Worm (Caenorhabditis elegans) whole organism, dauer: ENCODE measurements around the gene mrpl-22.

Experiments used
- unc-62 ChIP-seq: sonication (generic microtip); optimal IDR thresholded peaks from 2 replicates; lab custom pipeline; 2017; ENCODE audit warnings: missing biosample characterization, missing genetic modification reagents, missing genetic modification characterization

mrpl-22 gene

DNA sequence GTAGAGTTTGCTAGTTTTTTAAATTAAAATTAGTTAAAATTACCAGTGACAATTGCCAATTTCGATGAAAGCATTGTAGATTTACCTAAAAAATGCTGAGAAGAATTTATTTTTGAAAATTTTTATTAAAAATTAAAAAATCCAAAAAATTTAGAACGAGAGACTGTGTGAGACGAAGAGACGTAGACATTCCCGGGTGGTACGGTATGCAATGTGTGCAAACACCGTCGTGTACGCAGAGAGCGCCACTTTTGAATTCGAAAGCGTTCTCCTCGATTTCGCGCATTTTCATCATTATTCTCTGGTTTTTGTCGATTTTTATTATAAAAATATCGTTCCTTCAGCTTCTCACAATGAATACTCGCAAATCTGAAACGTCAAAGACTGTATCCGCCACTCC, 27.5 kb downstream of the mrpl-22 start, which contains the start of the genes dhs-11 and orc-1:
Gene dhs-11, minus strand, starts transcription at position 85 of the 400 bp plus-strand sequence.
Gene orc-1, plus strand, starts transcription at position 349 of the 400 bp plus-strand sequence.
- TF ChIP-seq unc-62 (GFP tag; lab: Kevin White, UChicago) = no peak

DNA sequence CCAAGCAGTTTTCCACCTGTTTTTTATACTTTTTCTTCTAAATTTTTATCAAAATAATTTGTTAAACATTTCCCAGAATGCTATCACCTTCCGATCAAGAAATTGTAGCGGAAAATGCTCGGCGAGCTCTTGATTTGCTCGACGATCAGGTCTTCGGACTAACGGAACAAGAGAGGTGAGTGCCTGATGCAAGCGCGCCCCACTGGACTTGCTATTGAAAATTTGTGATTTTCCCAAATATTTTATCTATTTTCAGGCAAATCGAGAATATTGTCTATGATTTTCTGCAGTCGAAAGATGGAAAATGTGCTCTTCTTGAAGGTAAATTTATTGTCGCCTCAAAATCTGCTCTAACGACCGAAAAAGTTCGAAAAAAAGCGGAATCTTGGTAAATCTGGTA, 30.8 kb downstream of the mrpl-22 start, which contains the start of gene orc-4:
Gene orc-4, plus strand, starts transcription at position 77 of the 400 bp plus-strand sequence.
- no peak for TF ChIP-seq unc-62 (GFP tag; lab: Kevin White, UChicago)

DNA sequence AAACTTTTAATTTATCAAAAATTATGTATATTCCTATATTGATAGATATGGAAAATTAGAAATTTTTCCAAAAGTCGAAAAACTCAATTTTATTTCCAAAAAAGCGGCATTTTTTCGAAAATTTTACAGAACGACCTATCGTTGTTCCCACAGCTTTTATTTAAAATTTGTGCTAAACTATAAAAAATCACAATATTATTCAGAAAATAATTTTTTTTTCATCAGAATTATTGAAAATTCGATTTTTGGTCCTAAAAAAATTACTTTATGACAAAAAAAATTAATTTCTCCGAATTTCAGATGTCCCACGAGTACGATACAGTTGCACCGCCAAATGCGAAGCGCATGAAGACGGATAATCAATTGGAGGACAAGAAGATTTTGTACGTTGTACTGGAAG, 34.0 kb downstream of the mrpl-22 start, which contains the start of gene emg-1:
Gene emg-1, plus strand, starts transcription at position 301 of the 400 bp plus-strand sequence.
- no peak for TF ChIP-seq unc-62 (GFP tag; lab: Kevin White, UChicago)

DNA sequence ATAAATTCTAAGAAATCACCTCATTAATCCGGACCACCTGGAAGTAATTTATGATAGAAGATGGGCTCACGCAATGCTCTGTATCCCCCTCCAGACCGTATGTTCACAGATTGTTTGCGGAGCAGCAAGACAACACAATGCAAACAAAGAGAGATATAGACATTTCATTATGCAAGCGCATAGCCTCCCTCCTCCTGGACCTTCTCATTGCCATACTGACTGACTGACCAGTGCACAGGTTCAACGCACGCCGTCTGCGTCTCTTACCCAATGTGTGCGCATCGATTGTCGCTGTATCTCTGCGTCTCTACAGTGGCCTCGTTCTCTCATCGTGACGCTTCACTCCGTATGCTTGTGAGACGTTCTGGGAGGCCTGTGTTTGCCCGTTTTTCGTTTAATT, 36.4 kb downstream of the mrpl-22 start:
- no peak for TF ChIP-seq unc-62 (GFP tag; lab: Kevin White, UChicago)

DNA sequence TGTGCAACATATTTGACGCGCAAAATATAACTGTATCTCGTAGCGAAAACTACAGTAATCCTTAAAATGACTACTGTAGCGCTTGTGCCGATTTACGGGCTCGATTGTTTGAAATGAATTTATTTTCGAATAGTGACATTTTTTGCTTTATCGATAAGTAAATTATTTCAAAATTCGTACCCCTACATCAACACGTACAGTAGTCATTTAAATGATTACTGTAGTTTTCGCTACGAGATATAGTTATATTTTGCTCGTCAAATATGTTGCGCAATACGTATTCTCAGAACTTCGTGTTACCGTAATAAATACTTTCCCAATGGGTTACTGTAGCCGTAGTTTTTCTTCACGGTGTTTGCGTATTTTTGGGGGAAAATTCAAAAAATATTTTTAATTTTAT, 37.6 kb downstream of the mrpl-22 start:
- no peak for TF ChIP-seq unc-62 (GFP tag; lab: Kevin White, UChicago)

DNA sequence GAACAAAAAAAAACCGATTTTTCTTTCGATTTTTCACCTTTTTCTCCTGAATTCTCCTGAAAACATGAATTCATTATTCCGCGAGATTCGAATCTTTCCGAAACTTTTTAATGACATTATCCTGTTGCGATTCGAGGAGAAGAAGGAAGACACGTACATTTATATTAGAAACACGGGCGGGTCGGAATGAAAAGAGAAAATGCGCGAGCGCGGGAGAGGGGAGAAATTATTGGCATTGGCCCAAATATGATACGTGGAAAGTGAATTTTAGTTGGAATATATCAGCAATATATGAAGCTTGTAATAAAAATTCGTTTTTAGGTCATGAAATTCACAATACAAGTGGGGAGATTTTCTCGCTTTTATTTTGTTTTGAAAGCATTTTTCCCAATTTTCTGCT, 38.2 kb downstream of the mrpl-22 start:
- no peak for TF ChIP-seq unc-62 (GFP tag; lab: Kevin White, UChicago)

DNA sequence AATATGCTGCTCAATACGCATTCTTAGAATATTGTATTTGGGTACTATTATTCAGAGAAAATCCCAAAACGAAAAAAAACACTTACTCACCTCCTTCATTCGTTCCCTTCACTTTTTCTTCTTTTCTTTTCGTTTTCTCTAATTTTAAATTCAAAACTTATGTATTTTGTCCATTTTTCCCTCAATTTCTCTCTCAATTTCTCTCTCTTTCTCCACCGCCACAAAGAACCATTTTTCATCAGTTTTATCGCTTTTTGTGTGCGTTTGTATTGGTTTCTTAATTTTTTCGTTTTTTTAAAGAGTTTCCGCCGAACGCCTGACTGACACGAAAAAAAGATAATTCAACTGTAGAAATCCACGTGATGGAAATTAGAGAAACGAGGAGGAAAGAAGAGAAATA, 39.5 kb downstream of the mrpl-22 start, which contains the start of gene cnt-2:
Gene cnt-2, plus strand, starts transcription at position 301 of the 400 bp plus-strand sequence.
- TF ChIP-seq unc-62 (GFP tag; lab: Kevin White, UChicago) = no peak

DNA sequence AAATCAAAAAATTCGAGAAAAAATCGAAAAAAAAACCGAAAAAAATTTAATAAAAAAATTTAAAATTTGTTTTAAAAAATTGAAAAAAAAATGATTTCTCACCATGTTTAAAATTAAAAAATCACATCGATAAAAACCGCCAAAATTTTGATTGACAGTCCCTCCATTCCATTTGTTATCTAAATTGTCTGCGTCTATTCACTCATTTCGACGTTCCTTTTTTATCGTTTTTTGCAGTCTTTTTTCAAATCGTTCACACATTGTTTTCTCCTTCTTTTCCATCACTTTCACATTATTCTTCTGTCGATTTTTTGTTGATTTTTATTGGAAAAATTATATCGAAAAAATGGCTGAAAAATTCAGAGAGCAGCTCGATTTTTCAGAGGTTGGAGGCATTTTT, 40.8 kb downstream of the mrpl-22 start:
- no peak for TF ChIP-seq unc-62 (GFP tag; lab: Kevin White, UChicago)

DNA sequence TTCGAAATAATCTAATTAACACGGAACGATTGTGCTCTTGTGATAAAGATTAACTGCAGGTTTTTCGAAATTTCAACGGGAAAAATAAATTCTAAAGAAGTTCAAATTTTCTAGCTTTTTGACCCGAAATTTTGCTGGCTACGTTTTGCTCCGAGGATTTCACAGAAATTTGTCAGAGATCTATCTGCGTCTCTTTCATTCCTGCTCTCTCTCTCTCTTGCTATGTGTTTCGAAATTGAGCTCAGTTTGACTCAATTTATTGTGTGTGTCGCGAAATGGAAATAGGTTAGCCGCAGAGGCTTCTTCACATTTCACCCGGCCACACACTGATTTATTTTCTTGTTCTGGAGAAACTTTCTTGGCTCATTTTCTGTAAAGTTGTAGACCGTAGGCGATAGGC, 42.4 kb downstream of the mrpl-22 start:
- no peak for TF ChIP-seq unc-62 (GFP tag; lab: Kevin White, UChicago)

DNA sequence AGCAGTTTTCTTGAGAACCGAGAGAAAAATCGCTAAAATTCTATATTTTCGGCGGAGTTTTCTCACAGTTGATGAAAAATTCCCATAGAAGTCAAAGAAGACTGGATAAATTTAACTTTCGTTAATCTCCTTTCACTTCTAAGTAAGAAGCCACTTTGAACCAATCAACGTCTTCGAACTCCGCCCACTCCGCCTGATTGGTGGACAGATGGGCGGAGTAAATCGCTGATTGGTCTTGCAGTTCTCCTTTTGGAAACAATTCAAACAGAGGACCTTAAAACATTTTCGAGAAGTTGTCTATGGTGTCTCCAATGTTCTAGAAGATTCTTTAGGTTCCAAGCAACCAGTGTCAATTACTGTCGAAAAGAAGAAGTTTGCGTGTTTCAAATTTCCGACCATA, 43.1 kb downstream of the mrpl-22 start:
- no peak for TF ChIP-seq unc-62 (GFP tag; lab: Kevin White, UChicago)

DNA sequence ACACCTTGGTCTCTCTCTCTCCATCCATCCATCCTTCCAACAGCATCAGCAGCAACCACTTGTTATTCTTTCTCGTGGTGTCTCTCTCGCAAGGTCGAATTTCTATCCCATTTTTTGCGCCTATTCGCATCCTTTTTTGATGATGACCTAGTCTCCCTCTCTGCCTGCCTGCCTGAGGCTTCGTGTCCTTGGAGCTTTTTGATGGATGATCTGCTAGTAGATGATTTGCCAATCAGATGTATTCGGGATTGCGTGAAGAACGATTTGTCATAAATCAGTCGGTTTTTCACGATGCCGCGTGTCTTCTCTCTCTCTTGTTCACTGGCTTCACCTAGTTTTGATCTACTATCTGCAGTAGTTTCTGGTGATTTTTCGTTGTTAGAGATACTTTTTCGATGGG, 46.0 kb downstream of the mrpl-22 start:
- no peak for TF ChIP-seq unc-62 (GFP tag; lab: Kevin White, UChicago)

DNA sequence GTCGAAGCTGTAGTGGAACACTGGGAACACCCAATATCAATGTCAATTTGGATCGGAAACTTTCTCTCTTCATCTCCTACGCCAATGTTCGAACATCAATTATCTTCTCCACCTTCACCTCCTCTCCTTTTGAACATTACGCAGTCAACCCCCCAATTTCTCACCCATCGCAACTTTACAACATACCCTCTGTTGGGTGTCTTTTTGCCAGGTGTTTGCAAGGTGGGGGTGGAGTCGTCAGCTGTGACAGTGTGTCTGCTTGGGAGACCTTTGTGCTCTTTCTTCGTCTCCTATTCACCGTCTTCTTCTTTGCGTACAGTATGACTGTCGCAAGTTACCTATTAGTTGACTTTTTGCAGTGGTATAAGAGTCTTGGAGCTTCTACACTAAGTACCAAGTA, 51.4 kb downstream of the mrpl-22 start:
- no peak for TF ChIP-seq unc-62 (GFP tag; lab: Kevin White, UChicago)
